Fruit fly (Drosophila melanogaster): ENCODE measurements around the gene CG12268.

The CG12268 gene

DNA sequence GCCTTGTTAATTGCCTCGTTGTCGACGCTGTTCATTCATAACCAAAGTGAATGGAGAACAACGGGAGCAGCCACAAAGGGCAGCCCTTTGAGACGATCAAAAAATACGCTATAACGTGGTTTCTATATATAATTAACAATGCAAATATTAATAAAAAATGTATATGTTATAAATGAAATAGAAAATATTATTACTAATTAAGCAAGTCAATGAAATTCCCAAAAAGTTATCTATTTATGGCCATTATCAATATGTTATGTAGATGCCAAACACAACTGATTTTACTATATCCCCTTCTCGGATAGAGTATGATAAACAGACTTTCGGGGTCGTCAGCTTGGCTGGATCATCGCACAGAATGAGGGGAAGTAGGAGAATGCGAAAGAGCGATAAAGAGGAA lies 21.2 kb upstream of the CG12268 start (continued):
- peak; percentile 62 for TF ChIP-seq CG2712 (tag; optimal IDR thresholded peaks at IDR 0.05)
- TF ChIP-seq dimm (GFP tag; IDR thresholded peaks at IDR 0.05): no peak
- no peak for TF ChIP-seq CG10431 (GFP tag; optimal IDR thresholded peaks at IDR 0.05)
- no peak; the same call in 1 of the 2 replicates for TF ChIP-seq Oaz (GFP tag; IDR thresholded peaks at IDR 0.05)
- no peak for TF ChIP-seq oc (tag; optimal IDR thresholded peaks at IDR 0.05)
- TF ChIP-seq CG14050 (GFP tag; IDR thresholded peaks at IDR 0.05): peak; percentile 20; the same call in 1 of the 3 replicates
- no peak for TF ChIP-seq Doc2 (GFP tag; IDR thresholded peaks at IDR 0.05)
- TF ChIP-seq croc (GFP tag; conservative IDR thresholded peaks at IDR 0.05): no peak; the same call in 2 of the 3 replicates
- no peak for TF ChIP-seq pum (GFP tag; optimal IDR thresholded peaks at IDR 0.05)
- no peak for TF ChIP-seq CG8944 (GFP tag; optimal IDR thresholded peaks at IDR 0.05)
- TF ChIP-seq CG11723 (GFP tag; optimal IDR thresholded peaks at IDR 0.05): no peak
- no peak for TF ChIP-seq cg (GFP tag; optimal IDR thresholded peaks at IDR 0.05)
- no peak for TF ChIP-seq lola (GFP tag; optimal IDR thresholded peaks at IDR 0.05)
- peak; percentile 43; the same call in 1 of the 2 replicates for TF ChIP-seq E2f2 (GFP tag; IDR thresholded peaks at IDR 0.05)
- TF ChIP-seq CG31441 (GFP tag; IDR thresholded peaks at IDR 0.05): peak; percentile 61
- TF ChIP-seq sd (tag; optimal IDR thresholded peaks at IDR 0.05): peak; percentile 36
- TF ChIP-seq Sry-β (GFP tag; optimal IDR thresholded peaks at IDR 0.05): no peak
- no peak for TF ChIP-seq dmrt11E (tag; optimal IDR thresholded peaks at IDR 0.05)
- TF ChIP-seq hb (GFP tag; IDR thresholded peaks at IDR 0.05; ENCODE audit: partially characterized antibody): no peak
- 0 out of 2 replicates have a peak, but pooled peaks have one; percentile 11 for TF ChIP-seq Drgx (GFP tag; IDR thresholded peaks at IDR 0.05)
- peak; percentile 54 for TF ChIP-seq CG8924 (tag; optimal IDR thresholded peaks at IDR 0.05)
- TF ChIP-seq Trl (optimal IDR thresholded peaks at IDR 0.05): no peak
- TF ChIP-seq Trl (GFP tag; optimal IDR thresholded peaks at IDR 0.05): no peak
- TF ChIP-seq tna (GFP tag; IDR thresholded peaks at IDR 0.05; ENCODE audit: partially characterized antibody): no peak
- no peak for TF ChIP-seq bcd (GFP tag; optimal IDR thresholded peaks at IDR 0.05)
- no peak for TF ChIP-seq repo (GFP tag; optimal IDR thresholded peaks at IDR 0.05)
- TF ChIP-seq CG8388 (GFP tag; optimal IDR thresholded peaks at IDR 0.05): peak; percentile 47
- peak; percentile 32 for TF ChIP-seq CG3407 (GFP tag; optimal IDR thresholded peaks at IDR 0.05)
- TF ChIP-seq Fer2 (tag; optimal IDR thresholded peaks at IDR 0.05): peak; percentile 46
- no peak for TF ChIP-seq CG6813 (GFP tag; optimal IDR thresholded peaks at IDR 0.05)
- no peak for TF ChIP-seq bowl (GFP tag; IDR thresholded peaks at IDR 0.05)
- TF ChIP-seq D19A (tag; optimal IDR thresholded peaks at IDR 0.05): peak; percentile 95
- TF ChIP-seq YL-1 (GFP tag; optimal IDR thresholded peaks at IDR 0.05): no peak
- TF ChIP-seq luna (GFP tag; optimal IDR thresholded peaks at IDR 0.05): no peak
- TF ChIP-seq CG10209 (GFP tag; optimal IDR thresholded peaks at IDR 0.05): no peak
- no peak for TF ChIP-seq tup (GFP tag; optimal IDR thresholded peaks at IDR 0.05)
- no peak for TF ChIP-seq zfh2 (GFP tag; optimal IDR thresholded peaks at IDR 0.05)
- no peak for TF ChIP-seq Jarid2 (GFP tag; optimal IDR thresholded peaks at IDR 0.05)
- TF ChIP-seq CG16813 (GFP tag; IDR thresholded peaks at IDR 0.05; ENCODE audit: partially characterized antibody): no peak
- no peak for TF ChIP-seq CG1602 (GFP tag; optimal IDR thresholded peaks at IDR 0.05)
- TF ChIP-seq pfk (GFP tag; optimal IDR thresholded peaks at IDR 0.05): no peak
- TF ChIP-seq ato (GFP tag; IDR thresholded peaks at IDR 0.05; ENCODE audit: partially characterized antibody): no peak
- 0 out of 2 replicates have a peak, but pooled peaks have one; percentile 40 for TF ChIP-seq CG4730 (GFP tag; IDR thresholded peaks at IDR 0.05)
- no peak for TF ChIP-seq bigmax (GFP tag; optimal IDR thresholded peaks at IDR 0.05)
- peak; percentile 33; the same call in 1 of the 2 replicates for TF ChIP-seq wdn (GFP tag; IDR thresholded peaks at IDR 0.05)
- TF ChIP-seq CG12942 (GFP tag; optimal IDR thresholded peaks at IDR 0.05): no peak
- no peak for TF ChIP-seq H15 (GFP tag; IDR thresholded peaks at IDR 0.05)
- TF ChIP-seq en (GFP tag; optimal IDR thresholded peaks at IDR 0.05): no peak
- peak; percentile 56 for TF ChIP-seq al (GFP tag; IDR thresholded peaks at IDR 0.05)
- no peak for TF ChIP-seq CG11247 (GFP tag; IDR thresholded peaks at IDR 0.05)
- no peak for TF ChIP-seq CG10565 (GFP tag; optimal IDR thresholded peaks at IDR 0.05)

All from whole organism, embryonic.